Fruit fly (Drosophila melanogaster): ENCODE results near the gene CG18666.

CG18666 gene

dm6 chr2L:11057333-11058110 is 22.9 kb downstream of the CG18666 start (continued):
- peak; percentile 62 for TF ChIP-seq CG12104 (GFP tag; optimal IDR thresholded peaks at IDR 0.05)
- peak; percentile 59 for TF ChIP-seq CG2202 (tag; optimal IDR thresholded peaks at IDR 0.05)
- TF ChIP-seq br (optimal IDR thresholded peaks at IDR 0.05): no peak
- peak; percentile 94 for TF ChIP-seq row (GFP tag; IDR thresholded peaks at IDR 0.05)
- peak; percentile 83 for TF ChIP-seq CG16815 (GFP tag; optimal IDR thresholded peaks at IDR 0.05)
- TF ChIP-seq CG12659 (GFP tag; optimal IDR thresholded peaks at IDR 0.05): peak; percentile 81
- TF ChIP-seq CG9932 (GFP tag; IDR thresholded peaks at IDR 0.05): peak; percentile 74
- peak; percentile 45; the same call in 1 of the 2 replicates for TF ChIP-seq CG1024 (GFP tag; IDR thresholded peaks at IDR 0.05)
- TF ChIP-seq slbo (GFP tag; IDR thresholded peaks at IDR 0.05): peak; percentile 89
- no peak for TF ChIP-seq lov (optimal IDR thresholded peaks at IDR 0.05)
- no peak; the same call in 2 of the 3 replicates for TF ChIP-seq lov (GFP tag; IDR thresholded peaks at IDR 0.05)
- TF ChIP-seq Pdp1 (GFP tag; optimal IDR thresholded peaks at IDR 0.05): peak; percentile 72 to 79
- TF ChIP-seq repo (GFP tag; optimal IDR thresholded peaks at IDR 0.05): no peak
- 0 out of 2 replicates have a peak, but pooled peaks have one; percentile 12 for TF ChIP-seq gsb (GFP tag; IDR thresholded peaks at IDR 0.05)
- peak; percentile 40 for TF ChIP-seq CG6654 (GFP tag; optimal IDR thresholded peaks at IDR 0.05)
- TF ChIP-seq CG1602 (GFP tag; optimal IDR thresholded peaks at IDR 0.05): peak; percentile 66
- TF ChIP-seq run (tag; optimal IDR thresholded peaks at IDR 0.05): no peak
- TF ChIP-seq croc (GFP tag; conservative IDR thresholded peaks at IDR 0.05): peak; percentile 40
- peak; percentile 46 for TF ChIP-seq NC2α (GFP tag; optimal IDR thresholded peaks at IDR 0.05)
- TF ChIP-seq z (GFP tag; IDR thresholded peaks at IDR 0.05): no peak
- no peak for TF ChIP-seq CG17802 (tag; optimal IDR thresholded peaks at IDR 0.05)
- peak; percentile 40 for TF ChIP-seq ind (GFP tag; optimal IDR thresholded peaks at IDR 0.05)
- peak; percentile 67 for TF ChIP-seq CG33557 (GFP tag; optimal IDR thresholded peaks at IDR 0.05)
- TF ChIP-seq CG8089 (GFP tag; optimal IDR thresholded peaks at IDR 0.05): peak; percentile 54
- TF ChIP-seq CG17186 (GFP tag; optimal IDR thresholded peaks at IDR 0.05): no peak
- peak; percentile 63 for TF ChIP-seq HLH54F (GFP tag; optimal IDR thresholded peaks at IDR 0.05)
- no peak for TF ChIP-seq CG16779 (GFP tag; IDR thresholded peaks at IDR 0.05)
- TF ChIP-seq CG6765 (GFP tag; optimal IDR thresholded peaks at IDR 0.05): peak; percentile 49
- peak; percentile 28; the same call in 1 of the 2 replicates for TF ChIP-seq Poxn (GFP tag; IDR thresholded peaks at IDR 0.05)
- no peak for TF ChIP-seq ftz-f1 (GFP tag; optimal IDR thresholded peaks at IDR 0.05)
- TF ChIP-seq CG6791 (GFP tag; IDR thresholded peaks at IDR 0.05; ENCODE audit: partially characterized antibody): no peak
- peak; percentile 22 for TF ChIP-seq Side (GFP tag; optimal IDR thresholded peaks at IDR 0.05)
- TF ChIP-seq Awh (GFP tag; IDR thresholded peaks at IDR 0.05): peak; percentile 19; the same call in 1 of the 2 replicates
- TF ChIP-seq CG13123 (GFP tag; optimal IDR thresholded peaks at IDR 0.05): peak; percentile 1
- TF ChIP-seq psq (GFP tag; optimal IDR thresholded peaks at IDR 0.05): no peak
- TF ChIP-seq CG16813 (GFP tag; IDR thresholded peaks at IDR 0.05; ENCODE audit: partially characterized antibody): no peak
- peak; percentile 3 for TF ChIP-seq CG10431 (GFP tag; optimal IDR thresholded peaks at IDR 0.05)
- no peak for TF ChIP-seq Dp (GFP tag; optimal IDR thresholded peaks at IDR 0.05)
- peak; percentile 58 for TF ChIP-seq CG7786 (GFP tag; optimal IDR thresholded peaks at IDR 0.05)
- peak; percentile 80 for TF ChIP-seq nom (GFP tag; optimal IDR thresholded peaks at IDR 0.05)
- TF ChIP-seq CG13424 (tag; optimal IDR thresholded peaks at IDR 0.05): peak; percentile 73
- TF ChIP-seq peb (GFP tag; IDR thresholded peaks at IDR 0.05): peak; percentile 43
- no peak for TF ChIP-seq Ets97D (GFP tag; optimal IDR thresholded peaks at IDR 0.05)
- peak; percentile 65 for TF ChIP-seq CG10321 (GFP tag; IDR thresholded peaks at IDR 0.05)
- peak; percentile 61 for TF ChIP-seq zfh2 (GFP tag; optimal IDR thresholded peaks at IDR 0.05)
- peak; percentile 78 for TF ChIP-seq tio (GFP tag; optimal IDR thresholded peaks at IDR 0.05)
- no peak for TF ChIP-seq cg (GFP tag; optimal IDR thresholded peaks at IDR 0.05)
- no peak for TF ChIP-seq dan (GFP tag; IDR thresholded peaks at IDR 0.05)
- peak; percentile 67 for TF ChIP-seq CG12391 (tag; optimal IDR thresholded peaks at IDR 0.05)
- TF ChIP-seq ttk (GFP tag; IDR thresholded peaks at IDR 0.05): peak; percentile 72

Measured in whole organism, embryonic.